Worm (Caenorhabditis elegans) whole organism, L4 larva: Measurements from ENCODE around the gene acp-1.

Source experiments
- F10B5.3 ChIP-seq: sonication (generic microtip); optimal IDR thresholded peaks from 2 replicates; lab custom pipeline; 2016; ENCODE audit warnings: mild to moderate bottlenecking, missing genetic modification characterization, missing compliant biosample characterization
- F49E8.2 ChIP-seq: sonication (generic microtip); optimal IDR thresholded peaks from 2 replicates; lab custom pipeline; 2016; ENCODE audit warnings: missing compliant biosample characterization, mild to moderate bottlenecking, missing genetic modification characterization, borderline replicate concordance
- Y48G9A.11 ChIP-seq: fragments of 200-800 bp; sonication (Bioruptor generic); IDR thresholded peaks from 2 replicates; pipeline ENCODE4 v1.3.6; 2022; ENCODE audit warnings: missing genetic modification reagents, missing genetic modification characterization, missing compliant biosample characterization
- Y75B8A.6 ChIP-seq: fragments of 200-800 bp; sonication (Bioruptor generic); IDR thresholded peaks from 2 replicates; pipeline ENCODE4 v1.3.6; 2022; ENCODE audit warnings: missing genetic modification reagents, missing genetic modification characterization, missing compliant biosample characterization
- aly-2 ChIP-seq: sonication (generic microtip); optimal IDR thresholded peaks from 2 replicates; lab custom pipeline; 2018; ENCODE audit warnings: missing biosample characterization, missing genetic modification characterization
- ceh-44 ChIP-seq: fragments of 200-800 bp; sonication (Bioruptor generic); IDR thresholded peaks from 2 replicates; pipeline ENCODE4 v1.3.6; 2022; ENCODE audit warnings: missing genetic modification reagents, missing genetic modification characterization, missing compliant biosample characterization
- ceh-82 ChIP-seq: sonication (generic microtip); optimal IDR thresholded peaks from 2 replicates; lab custom pipeline; 2017; ENCODE audit warnings: missing biosample characterization, missing genetic modification characterization
- ces-1 ChIP-seq: fragments of 150-350 bp; sonication (generic microtip); optimal IDR thresholded peaks from 4 replicates; lab custom pipeline; 2014; ENCODE audit warnings: missing biosample characterization, missing genetic modification reagents, missing genetic modification characterization
- ctbp-1 ChIP-seq: fragments of 200-800 bp; sonication (Bioruptor generic); IDR thresholded peaks from 2 replicates; pipeline ENCODE4 v1.3.6; 2022; ENCODE audit warnings: missing genetic modification reagents, missing genetic modification characterization, missing compliant biosample characterization
- daf-19 ChIP-seq: fragments of 200-800 bp; sonication (Bioruptor generic); conservative IDR thresholded peaks from 2 replicates; pipeline ENCODE4 v1.3.6; 2022; ENCODE audit warnings: missing genetic modification characterization, missing compliant biosample characterization
- dmd-9 ChIP-seq: fragments of 200-800 bp; sonication (Bioruptor generic); IDR thresholded peaks from 2 replicates; pipeline ENCODE4 v1.3.6; 2022; ENCODE audit warnings: missing genetic modification reagents, missing genetic modification characterization, missing compliant biosample characterization
- fkh-10 ChIP-seq: fragments of 150-350 bp; optimal IDR thresholded peaks from 2 replicates; lab custom pipeline; 2014; ENCODE audit warnings: missing biosample characterization, missing genetic modification reagents, missing genetic modification characterization
- hif-1 ChIP-seq, 2 experiments: sonication (generic microtip); optimal IDR thresholded peaks; 2 replicates each; lab custom pipeline; 2016 to 2017; ENCODE audit warnings: missing compliant biosample characterization in 2 of 2, missing genetic modification characterization in 2 of 2, missing genetic modification reagents in 2 of 2, missing genotype in 2 of 2, mild to moderate bottlenecking in 1 of 2
- hmg-1.1 ChIP-seq: fragments of 200-800 bp; sonication (Bioruptor generic); IDR thresholded peaks from 2 replicates; pipeline ENCODE4 v1.3.6; 2022; ENCODE audit warnings: missing genetic modification reagents, missing genetic modification characterization, missing compliant biosample characterization
- lin-29 ChIP-seq: fragments of 200-800 bp; sonication (Bioruptor generic); IDR thresholded peaks from 2 replicates; pipeline ENCODE4 v1.3.6; 2022; ENCODE audit warnings: missing genetic modification reagents, missing genetic modification characterization, missing compliant biosample characterization
- lin-38 ChIP-seq: fragments of 200-800 bp; sonication (Bioruptor generic); IDR thresholded peaks from 2 replicates; pipeline ENCODE4 v1.3.6; 2022; ENCODE audit warnings: missing genetic modification reagents, missing genetic modification characterization, missing compliant biosample characterization
- lin-39 ChIP-seq: fragments of 150-350 bp; optimal IDR thresholded peaks from 2 replicates; lab custom pipeline; 2014; ENCODE audit warnings: missing biosample characterization, missing genetic modification reagents, missing genetic modification characterization
- madf-9 ChIP-seq: fragments of 200-800 bp; sonication (Bioruptor generic); conservative IDR thresholded peaks from 2 replicates; pipeline ENCODE4 v1.3.6; 2022; ENCODE audit warnings: missing genetic modification reagents, missing genetic modification characterization, missing compliant biosample characterization
- mdt-29 ChIP-seq: fragments of 200-800 bp; sonication (Bioruptor generic); IDR thresholded peaks from 2 replicates; pipeline ENCODE4 v1.3.6; 2022; ENCODE audit warnings: missing genetic modification reagents, missing genetic modification characterization, missing compliant biosample characterization
- nhr-76 ChIP-seq: fragments of 150-350 bp; optimal IDR thresholded peaks from 2 replicates; lab custom pipeline; 2014; ENCODE audit warnings: missing biosample characterization, missing genetic modification characterization
- php-3 ChIP-seq: fragments of 200-800 bp; sonication (Bioruptor generic); IDR thresholded peaks from 2 replicates; pipeline ENCODE4 v1.3.6; 2022; ENCODE audit warnings: missing genetic modification reagents, missing genetic modification characterization, missing compliant biosample characterization
- rbr-2 ChIP-seq: sonication (generic microtip); optimal IDR thresholded peaks from 2 replicates; lab custom pipeline; 2016; ENCODE audit warnings: missing genotype, missing genetic modification characterization, missing compliant biosample characterization
- sdz-12 ChIP-seq: fragments of 200-800 bp; sonication (Bioruptor generic); optimal IDR thresholded peaks from 2 replicates; lab custom pipeline; 2018; ENCODE audit warnings: mild to moderate bottlenecking, missing genetic modification characterization, missing compliant biosample characterization
- snpc-4 ChIP-seq: fragments of 150-350 bp; optimal IDR thresholded peaks from 2 replicates; lab custom pipeline; 2014; ENCODE audit warnings: missing biosample characterization, missing genetic modification characterization
- spr-1 ChIP-seq: sonication (generic microtip); optimal IDR thresholded peaks from 2 replicates; lab custom pipeline; 2016; ENCODE audit warnings: mild to moderate bottlenecking, missing genetic modification characterization, missing compliant biosample characterization
- unc-130 ChIP-seq: sonication (generic microtip); optimal IDR thresholded peaks from 2 replicates; lab custom pipeline; 2016; ENCODE audit warnings: missing genetic modification reagents, missing genetic modification characterization, missing compliant biosample characterization
- unc-62 ChIP-seq, 3 experiments: fragments of 150-350 bp in 1 of 3; sonication (generic microtip); optimal IDR thresholded peaks in 2 of 3; peaks in 1 of 3; 1 replicate in 1 of 3; 2 replicates in 2 of 3; lab custom pipeline; 2014 to 2017; ENCODE audit warnings: missing biosample characterization in 3 of 3, missing genetic modification characterization in 3 of 3, missing genetic modification reagents in 3 of 3, missing genotype in 1 of 3
- vab-7 ChIP-seq: fragments of 200-800 bp; sonication (Bioruptor generic); IDR thresholded peaks from 2 replicates; pipeline ENCODE4 v1.3.6; 2022; ENCODE audit warnings: missing genetic modification reagents, missing genetic modification characterization, missing compliant biosample characterization
- zfp-2 ChIP-seq: sonication (generic microtip); optimal IDR thresholded peaks from 2 replicates; lab custom pipeline; 2016; ENCODE audit warnings: mild to moderate bottlenecking, missing genetic modification characterization, missing compliant biosample characterization

The acp-1 gene

DNA sequence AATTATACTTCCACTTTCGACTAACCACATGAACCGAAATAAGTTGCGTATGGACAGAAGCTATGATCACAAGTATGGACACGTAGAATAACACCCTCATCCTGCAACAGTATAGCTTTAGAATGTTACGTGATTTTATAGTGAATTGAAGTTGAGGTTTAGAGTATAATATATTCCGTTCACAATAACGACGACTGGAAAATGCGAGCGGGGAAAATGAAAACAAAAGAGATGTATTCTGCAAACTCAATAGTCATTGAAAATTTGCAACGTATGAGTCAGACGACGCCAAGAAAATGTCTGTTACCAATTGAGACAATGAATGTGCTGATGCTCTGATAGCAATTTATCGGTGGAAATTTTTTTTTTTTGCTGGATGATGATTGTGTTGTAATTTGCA is at the start of gene acp-1:
Gene acp-1 (minus strand): TSS at position 101 of the 400 bp plus-strand sequence.
- TF ChIP-seq mdt-29 (GFP tag; lab: Robert Waterston, UW) (no peak), Y75B8A.6 (no peak), unc-62 (GFP tag; optimal IDR thresholded peaks at IDR 0.05 in 1 of 2; lab: Kevin White, UChicago) (peak in 1 of 2 experiments; percentile 43), unc-62 (tag; optimal IDR thresholded peaks at IDR 0.05; lab: Kevin White, UChicago) (no peak), ceh-82 (tag; lab: Kevin White, UChicago) (no peak)

DNA sequence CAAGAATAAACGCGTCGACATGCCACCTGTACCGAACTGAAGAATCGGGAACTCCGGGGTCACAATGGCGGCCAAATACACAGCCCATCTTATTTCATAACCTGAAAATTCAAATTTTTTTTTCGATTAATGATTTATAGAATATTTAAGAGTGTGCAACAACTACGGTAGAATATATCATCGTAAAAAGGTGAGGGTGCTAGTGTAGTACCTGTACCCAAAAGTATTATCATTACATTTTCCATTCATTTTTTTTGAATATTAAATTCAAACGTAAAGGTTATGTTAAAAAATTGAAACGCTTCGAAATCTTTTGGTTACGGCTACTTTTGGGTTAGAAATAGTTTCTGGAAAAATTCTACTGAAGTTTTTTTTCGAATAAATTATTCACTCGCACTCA is 44.8 kb upstream of the acp-1 start, which contains the start of gene ZK813.4:
Gene ZK813.4 (minus strand): TSS at position 101 of the 400 bp plus-strand sequence.
- no peak for TF ChIP-seq unc-130

DNA sequence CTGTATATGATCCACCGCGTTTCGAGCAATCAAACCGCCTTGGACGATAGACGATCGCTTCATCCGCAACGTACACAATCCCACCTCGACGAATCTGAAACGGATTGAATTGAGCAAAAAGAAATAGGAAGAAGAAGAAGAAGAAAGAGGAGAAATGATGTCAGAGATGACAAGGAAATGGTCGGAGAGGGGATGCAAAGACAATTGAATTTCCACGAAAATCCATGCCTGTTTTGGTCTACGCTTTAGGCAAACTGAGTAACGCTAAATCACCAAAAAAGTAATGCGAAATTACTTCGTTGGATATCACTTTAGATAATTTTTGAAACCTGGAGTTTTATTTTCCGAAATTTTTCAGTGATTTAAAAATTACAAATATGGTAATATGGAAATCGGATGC is 43.9 kb upstream of the acp-1 start:
- TF ChIP-seq nhr-76 (tag; lab: Kevin White, UChicago) (no peak), hif-1 (tag; optimal IDR thresholded peaks at IDR 0.05; lab: Kevin White, UChicago) (no peak), lin-39 (tag; lab: Kevin White, UChicago) (no peak), daf-19 (no peak), unc-62 (GFP tag; optimal IDR thresholded peaks at IDR 0.05 in 1 of 2; lab: Kevin White, UChicago) (no peak), unc-62 (tag; optimal IDR thresholded peaks at IDR 0.05; lab: Kevin White, UChicago) (no peak), dmd-9 (no peak), ctbp-1 (GFP tag; lab: Robert Waterston, UW) (no peak), fkh-10 (GFP tag; lab: Kevin White, UChicago) (peak; percentile 48), ces-1 (peak; percentile 73), ceh-44 (no peak), lin-29 (GFP tag; lab: Robert Waterston, UW) (no peak)

DNA sequence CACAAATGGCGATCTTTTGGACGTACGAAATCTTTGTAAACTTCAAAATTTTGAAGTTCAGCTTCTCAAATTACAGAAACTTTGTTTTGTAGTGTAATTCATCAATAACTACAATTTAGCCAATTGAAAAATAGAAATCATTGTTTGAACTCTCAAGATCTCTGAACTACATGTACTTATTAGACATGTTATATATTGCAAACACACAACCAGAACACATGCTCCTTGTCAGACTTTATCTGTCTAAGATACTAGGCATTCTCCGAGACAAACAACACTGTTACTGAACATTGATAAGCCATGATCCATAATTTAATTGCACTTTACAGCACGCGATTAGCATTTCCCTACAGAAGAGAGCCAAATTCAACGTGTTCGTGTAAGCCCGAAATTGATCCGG is 39.3 kb upstream of the acp-1 start, which contains the start of gene ZK813.6:
Gene ZK813.6 (plus strand): TSS at position 301 of the 400 bp plus-strand sequence.
- no peak for TF ChIP-seq F49E8.2 (tag; lab: Kevin White, UChicago)
- no peak for TF ChIP-seq dmd-9
- no peak for TF ChIP-seq lin-38 (GFP tag; lab: Robert Waterston, UW)
- TF ChIP-seq madf-9 (GFP tag; lab: Robert Waterston, UW): no peak

DNA sequence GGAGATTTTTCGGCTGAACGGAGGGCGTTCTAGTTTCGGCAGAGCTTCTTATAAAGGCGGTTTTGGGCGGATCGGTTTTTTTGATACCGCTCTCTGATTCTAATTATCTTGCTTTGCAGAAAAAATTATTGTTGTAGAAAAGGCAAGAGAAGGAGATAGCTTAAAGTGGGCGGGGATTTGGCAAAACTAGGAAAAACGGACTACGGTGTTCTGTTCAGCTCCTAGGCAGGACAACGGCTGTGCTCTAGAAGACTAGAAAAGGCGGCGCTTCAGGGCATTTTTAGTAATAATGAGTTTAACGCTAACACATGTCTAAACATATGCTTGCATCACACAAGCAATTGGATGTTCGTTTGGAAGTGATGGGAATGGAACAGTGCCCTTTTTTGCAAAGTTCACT is 33.8 kb upstream of the acp-1 start, which contains the start of gene C04F6.7:
Gene C04F6.7 (minus strand): TSS at position 101 of the 400 bp plus-strand sequence.
- TF ChIP-seq zfp-2 (no peak), hmg-1.1 (GFP tag; lab: Robert Waterston, UW) (no peak), ceh-44 (no peak), sdz-12 (GFP tag; lab: Kevin White, UChicago) (no peak), snpc-4 (no peak), lin-39 (tag; lab: Kevin White, UChicago) (no peak)

DNA sequence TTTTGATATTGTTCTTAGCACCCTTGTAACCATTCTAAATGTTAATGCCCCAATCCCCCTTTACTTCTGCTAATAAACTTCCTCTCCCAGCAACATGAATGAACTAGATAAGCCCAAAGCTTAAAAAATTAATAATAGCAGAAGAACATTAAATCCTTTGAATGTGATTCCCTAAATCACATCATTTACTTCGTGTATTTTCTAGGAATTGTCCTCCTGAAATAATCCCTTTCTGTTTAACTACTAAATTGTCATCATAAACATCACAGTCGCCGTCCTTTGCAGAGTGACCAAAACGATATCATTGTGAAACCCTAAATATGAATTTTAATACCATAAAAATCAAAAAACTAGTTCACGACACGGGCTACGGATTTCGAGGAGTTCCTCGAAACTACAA is 30.8 kb upstream of the acp-1 start:
- no peak for TF ChIP-seq F10B5.3
- no peak for TF ChIP-seq Y48G9A.11 (GFP tag; lab: Robert Waterston, UW)
- TF ChIP-seq fkh-10 (GFP tag; lab: Kevin White, UChicago): no peak
- no peak for TF ChIP-seq php-3 (GFP tag; lab: Robert Waterston, UW)
- TF ChIP-seq spr-1 (tag; lab: Kevin White, UChicago): no peak
- TF ChIP-seq nhr-76 (tag; lab: Kevin White, UChicago): no peak
- no peak for TF ChIP-seq rbr-2 (tag; lab: Kevin White, UChicago)
- TF ChIP-seq aly-2 (tag; lab: Kevin White, UChicago): no peak
- no peak for TF ChIP-seq vab-7
